Worm (Caenorhabditis elegans) whole organism, L4 larva: ENCODE results near the gene col-138.

ENCODE experiments used
- F10B5.3 ChIP-seq: sonication (generic microtip); optimal IDR thresholded peaks from 2 replicates; lab custom pipeline; 2016; ENCODE audit warnings: mild to moderate bottlenecking, missing genetic modification characterization, missing compliant biosample characterization
- daf-16 ChIP-seq, 3 experiments: sonication (generic microtip); optimal IDR thresholded peaks; 2 replicates each; lab custom pipeline; 2016 to 2017; ENCODE audit warnings: missing genetic modification characterization in 3 of 3, missing genetic modification reagents in 3 of 3, mild to moderate bottlenecking in 2 of 3, missing compliant biosample characterization in 2 of 3, missing biosample characterization in 1 of 3, moderate library complexity in 1 of 3
- dmd-6 ChIP-seq: fragments of 200-800 bp; sonication (Bioruptor generic); IDR thresholded peaks from 2 replicates; pipeline ENCODE4 v1.3.6; 2022; ENCODE audit warnings: missing genetic modification reagents, missing genetic modification characterization, missing compliant biosample characterization
- hlh-30 ChIP-seq: sonication (generic microtip); optimal IDR thresholded peaks from 2 replicates; lab custom pipeline; 2017; ENCODE audit warnings: antibody characterized with exemption, mild to moderate bottlenecking, missing genetic modification characterization, missing compliant biosample characterization; ENCODE audit not compliant: insufficient read depth
- unc-62 ChIP-seq, 3 experiments: fragments of 150-350 bp in 1 of 3; sonication (generic microtip); optimal IDR thresholded peaks in 2 of 3; peaks in 1 of 3; 1 replicate in 1 of 3; 2 replicates in 2 of 3; lab custom pipeline; 2014 to 2017; ENCODE audit warnings: missing biosample characterization in 3 of 3, missing genetic modification characterization in 3 of 3, missing genetic modification reagents in 3 of 3, missing genotype in 1 of 3
- zag-1 ChIP-seq: fragments of 150-350 bp; optimal IDR thresholded peaks from 2 replicates; lab custom pipeline; 2014; ENCODE audit warnings: missing biosample characterization, missing genetic modification characterization

- TF ChIP-seq hlh-30 (tag; lab: Kevin White, UChicago), result no peak
- no peak for TF ChIP-seq F10B5.3 (tag; lab: Kevin White, UChicago)
- no peak for TF ChIP-seq dmd-6
- TF ChIP-seq unc-62 (GFP tag; optimal IDR thresholded peaks at IDR 0.05 in 1 of 2; lab: Kevin White, UChicago), result no peak
- TF ChIP-seq unc-62 (tag; optimal IDR thresholded peaks at IDR 0.05; lab: Kevin White, UChicago), result no peak
- no peak for TF ChIP-seq zag-1 (tag; lab: Kevin White, UChicago)
- TF ChIP-seq daf-16 (GFP tag; optimal IDR thresholded peaks at IDR 0.05; lab: Kevin White, UChicago), result no peak
- no peak for TF ChIP-seq daf-16 (tag; optimal IDR thresholded peaks at IDR 0.05; lab: Kevin White, UChicago)
Measured at ce11 chrIV:17150871-17151270, 32.7 kb downstream of the col-138 start, which contains the start of gene Y116A8C.40.
